Worm (Caenorhabditis elegans): ENCODE results near the gene icl-1.

Gene icl-1

DNA sequence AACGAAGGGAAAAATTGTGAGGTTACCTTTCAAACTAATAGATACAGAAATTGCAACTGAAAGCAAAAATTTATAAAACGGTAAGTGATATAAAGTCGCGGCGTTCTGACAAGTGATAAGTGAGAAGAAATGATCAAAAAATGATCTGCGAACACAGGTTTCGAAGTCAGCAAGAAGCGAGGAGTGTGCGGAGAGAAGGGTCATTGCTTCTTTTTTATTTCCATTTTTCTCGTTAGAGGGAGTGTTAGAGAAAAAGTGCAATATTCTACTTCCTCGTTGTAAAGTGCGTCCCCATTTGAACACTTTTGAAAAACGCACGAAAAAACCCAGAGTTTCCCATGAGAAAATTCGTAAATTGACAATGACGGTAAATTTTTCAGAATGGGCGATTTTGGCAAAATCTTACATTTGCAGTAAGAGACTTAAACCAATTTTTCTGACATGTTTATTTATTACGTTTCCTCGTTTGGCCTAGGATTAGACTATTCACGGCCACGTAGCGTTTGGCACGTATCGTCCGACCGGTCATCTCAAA lies 51.2 kb downstream of the icl-1 start, which contains the start of the genes fbxa-72 and srx-21:
fbxa-72 (minus strand) TSS at position 204 of the 535 bp plus-strand sequence.
srx-21 (plus strand) TSS at position 485 of the 535 bp plus-strand sequence.
- TF ChIP-seq mab-9 (GFP tag; IDR thresholded peaks at IDR 0.05) (no peak), nhr-20 (tag; optimal IDR thresholded peaks at IDR 0.05) (no peak), alr-1 (tag; optimal IDR thresholded peaks at IDR 0.05; ENCODE audit: borderline replicate concordance) (no peak), nhr-237 (tag; optimal IDR thresholded peaks at IDR 0.05) (no peak), unc-62 (GFP tag; optimal IDR thresholded peaks at IDR 0.05) (no peak), sox-4 (tag; optimal IDR thresholded peaks at IDR 0.05) (no peak), lin-39 (tag; optimal IDR thresholded peaks at IDR 0.05) (no peak), blmp-1 (tag; optimal IDR thresholded peaks at IDR 0.05) (peak; percentile 50), zip-4 (GFP tag; optimal IDR thresholded peaks at IDR 0.05) (no peak), egl-13 (tag; optimal IDR thresholded peaks at IDR 0.05) (no peak), nhr-85 (tag) (peak; percentile 23)

- peak; percentile 27 for TF ChIP-seq snpc-4 (tag; optimal IDR thresholded peaks at IDR 0.05)
- no peak for TF ChIP-seq nhr-84 (tag; optimal IDR thresholded peaks at IDR 0.05)
These were observed 51.7 kb downstream of the icl-1 start for ce11 chrV:676090-676489.

All from whole organism, L1 larva.